Worm (Caenorhabditis elegans) whole organism, L4 larva: ENCODE data around the gene bus-8B.

Source experiments
- D1046.2 ChIP-seq: fragments of 200-800 bp; sonication (Bioruptor generic); IDR thresholded peaks from 2 replicates; pipeline ENCODE4 v1.3.6; 2022; ENCODE audit warnings: missing genetic modification characterization, missing compliant biosample characterization
- F37D6.2 ChIP-seq: sonication (generic microtip); optimal IDR thresholded peaks from 2 replicates; lab custom pipeline; 2016; ENCODE audit warnings: mild to moderate bottlenecking, missing genetic modification characterization, missing compliant biosample characterization
- T20F7.1 ChIP-seq: fragments of 200-800 bp; sonication (Bioruptor generic); optimal IDR thresholded peaks from 2 replicates; lab custom pipeline; 2018; ENCODE audit warnings: mild to moderate bottlenecking, missing genetic modification characterization, missing compliant biosample characterization
- ZK546.5 ChIP-seq, 2 experiments: sonication (generic microtip); optimal IDR thresholded peaks; 2 replicates each; lab custom pipeline; 2017; ENCODE audit warnings: missing biosample characterization in 2 of 2, missing genetic modification characterization in 2 of 2
- aha-1 ChIP-seq: fragments of 150-350 bp; peaks from one replicate; lab custom pipeline; 2014; ENCODE audit warnings: missing biosample characterization, missing genetic modification characterization
- ama-1 ChIP-seq: fragments of 150-350 bp; optimal IDR thresholded peaks from 2 replicates; lab custom pipeline; 2014; ENCODE audit warnings: inconsistent platforms, mixed read lengths
- attf-4 ChIP-seq: sonication (generic microtip); optimal IDR thresholded peaks from 3 replicates; lab custom pipeline; 2017; ENCODE audit warnings: missing biosample characterization, missing genetic modification characterization
- ceh-28 ChIP-seq: fragments of 150-350 bp; optimal IDR thresholded peaks from 2 replicates; lab custom pipeline; 2014; ENCODE audit warnings: missing biosample characterization, missing genetic modification reagents, missing genetic modification characterization
- ceh-32 ChIP-seq: sonication (generic microtip); optimal IDR thresholded peaks from 2 replicates; lab custom pipeline; 2016; ENCODE audit warnings: mild to moderate bottlenecking, missing genetic modification characterization, missing compliant biosample characterization; ENCODE audit not compliant: poor library complexity
- ces-1 ChIP-seq: fragments of 150-350 bp; sonication (generic microtip); optimal IDR thresholded peaks from 4 replicates; lab custom pipeline; 2014; ENCODE audit warnings: missing biosample characterization, missing genetic modification reagents, missing genetic modification characterization
- daf-16 ChIP-seq, 3 experiments: sonication (generic microtip); optimal IDR thresholded peaks; 2 replicates each; lab custom pipeline; 2016 to 2017; ENCODE audit warnings: missing genetic modification characterization in 3 of 3, missing genetic modification reagents in 3 of 3, mild to moderate bottlenecking in 2 of 3, missing compliant biosample characterization in 2 of 3, missing biosample characterization in 1 of 3, moderate library complexity in 1 of 3
- daf-19 ChIP-seq: fragments of 200-800 bp; sonication (Bioruptor generic); conservative IDR thresholded peaks from 2 replicates; pipeline ENCODE4 v1.3.6; 2022; ENCODE audit warnings: missing genetic modification characterization, missing compliant biosample characterization
- dmd-9 ChIP-seq: fragments of 200-800 bp; sonication (Bioruptor generic); IDR thresholded peaks from 2 replicates; pipeline ENCODE4 v1.3.6; 2022; ENCODE audit warnings: missing genetic modification reagents, missing genetic modification characterization, missing compliant biosample characterization
- dpl-1 ChIP-seq: fragments of 150-350 bp; optimal IDR thresholded peaks from 2 replicates; lab custom pipeline; 2014; ENCODE audit warnings: missing biosample characterization, missing genetic modification reagents, missing genetic modification characterization
- dve-1 ChIP-seq: sonication (generic microtip); optimal IDR thresholded peaks from 2 replicates; lab custom pipeline; 2017; ENCODE audit warnings: antibody characterized with exemption, mild to moderate bottlenecking, missing genetic modification characterization, missing compliant biosample characterization; ENCODE audit not compliant: insufficient read depth
- fkh-10 ChIP-seq: fragments of 150-350 bp; optimal IDR thresholded peaks from 2 replicates; lab custom pipeline; 2014; ENCODE audit warnings: missing biosample characterization, missing genetic modification reagents, missing genetic modification characterization
- hlh-11 ChIP-seq: fragments of 200-800 bp; sonication (Bioruptor generic); optimal IDR thresholded peaks from 2 replicates; lab custom pipeline; 2018; ENCODE audit warnings: mild to moderate bottlenecking, missing genetic modification characterization, missing compliant biosample characterization
- hlh-30 ChIP-seq: sonication (generic microtip); optimal IDR thresholded peaks from 2 replicates; lab custom pipeline; 2017; ENCODE audit warnings: antibody characterized with exemption, mild to moderate bottlenecking, missing genetic modification characterization, missing compliant biosample characterization; ENCODE audit not compliant: insufficient read depth
- jun-1 ChIP-seq: fragments of 150-350 bp; optimal IDR thresholded peaks from 2 replicates; lab custom pipeline; 2014; ENCODE audit warnings: missing biosample characterization, missing genetic modification reagents, missing genetic modification characterization
- lin-29 ChIP-seq: fragments of 200-800 bp; sonication (Bioruptor generic); IDR thresholded peaks from 2 replicates; pipeline ENCODE4 v1.3.6; 2022; ENCODE audit warnings: missing genetic modification reagents, missing genetic modification characterization, missing compliant biosample characterization
- lin-39 ChIP-seq: fragments of 150-350 bp; optimal IDR thresholded peaks from 2 replicates; lab custom pipeline; 2014; ENCODE audit warnings: missing biosample characterization, missing genetic modification reagents, missing genetic modification characterization
- lir-3 ChIP-seq: sonication (generic microtip); optimal IDR thresholded peaks from 2 replicates; lab custom pipeline; 2016; ENCODE audit warnings: mild to moderate bottlenecking, missing genetic modification characterization, missing compliant biosample characterization
- lsy-2 ChIP-seq, 2 experiments: fragments of 150-350 bp in 1 of 2; sonication (generic microtip) in 1 of 2; optimal IDR thresholded peaks; 2 replicates each; lab custom pipeline; 2014 to 2017; ENCODE audit warnings: missing biosample characterization in 2 of 2, missing genetic modification characterization in 2 of 2
- madf-5 ChIP-seq, 2 experiments: fragments of 200-800 bp; sonication (Bioruptor generic); IDR thresholded peaks; 2 replicates each; pipeline ENCODE4 v1.3.6; 2022; ENCODE audit warnings: missing compliant biosample characterization in 2 of 2, missing genetic modification characterization in 2 of 2
- mdl-1 ChIP-seq, 2 experiments: fragments of 150-350 bp in 1 of 2; sonication (generic microtip) in 1 of 2; optimal IDR thresholded peaks; 2 replicates each; lab custom pipeline; 2014 to 2017; ENCODE audit warnings: missing biosample characterization in 2 of 2, missing genetic modification characterization in 2 of 2
- mdt-29 ChIP-seq: fragments of 200-800 bp; sonication (Bioruptor generic); IDR thresholded peaks from 2 replicates; pipeline ENCODE4 v1.3.6; 2022; ENCODE audit warnings: missing genetic modification reagents, missing genetic modification characterization, missing compliant biosample characterization
- mep-1 ChIP-seq: fragments of 150-350 bp; sonication (generic microtip); optimal IDR thresholded peaks from 3 replicates; lab custom pipeline; 2014; ENCODE audit warnings: missing biosample characterization, missing genetic modification characterization
- mxl-2 ChIP-seq: fragments of 200-800 bp; sonication (Bioruptor generic); conservative IDR thresholded peaks from 2 replicates; pipeline ENCODE4 v1.3.6; 2022; ENCODE audit warnings: missing genetic modification reagents, missing genetic modification characterization, missing compliant biosample characterization
- mxl-3 ChIP-seq: fragments of 200-800 bp; sonication (Bioruptor generic); optimal IDR thresholded peaks from 2 replicates; lab custom pipeline; 2018; ENCODE audit warnings: mild to moderate bottlenecking, missing genetic modification characterization, missing compliant biosample characterization
- nhr-11 ChIP-seq: fragments of 150-350 bp; optimal IDR thresholded peaks from 2 replicates; lab custom pipeline; 2014; ENCODE audit warnings: missing biosample characterization, missing genetic modification characterization
- nhr-28 ChIP-seq: fragments of 150-350 bp; optimal IDR thresholded peaks from 2 replicates; lab custom pipeline; 2014; ENCODE audit warnings: missing biosample characterization, missing genetic modification characterization
- nhr-6 ChIP-seq: fragments of 150-350 bp; optimal IDR thresholded peaks from 2 replicates; lab custom pipeline; 2014; ENCODE audit warnings: missing biosample characterization, missing genetic modification characterization
- nhr-76 ChIP-seq: fragments of 150-350 bp; optimal IDR thresholded peaks from 2 replicates; lab custom pipeline; 2014; ENCODE audit warnings: missing biosample characterization, missing genetic modification characterization
- nhr-77 ChIP-seq: fragments of 150-350 bp; optimal IDR thresholded peaks from 2 replicates; lab custom pipeline; 2014; ENCODE audit warnings: missing biosample characterization, missing genetic modification characterization
- php-3 ChIP-seq: fragments of 200-800 bp; sonication (Bioruptor generic); IDR thresholded peaks from 2 replicates; pipeline ENCODE4 v1.3.6; 2022; ENCODE audit warnings: missing genetic modification reagents, missing genetic modification characterization, missing compliant biosample characterization
- pqm-1 ChIP-seq: sonication (generic microtip); optimal IDR thresholded peaks from 2 replicates; lab custom pipeline; 2017; ENCODE audit warnings: missing biosample characterization, missing genetic modification characterization
- rbr-2 ChIP-seq: sonication (generic microtip); optimal IDR thresholded peaks from 2 replicates; lab custom pipeline; 2016; ENCODE audit warnings: missing genotype, missing genetic modification characterization, missing compliant biosample characterization
- snpc-4 ChIP-seq: fragments of 150-350 bp; optimal IDR thresholded peaks from 2 replicates; lab custom pipeline; 2014; ENCODE audit warnings: missing biosample characterization, missing genetic modification characterization
- zfp-2 ChIP-seq: sonication (generic microtip); optimal IDR thresholded peaks from 2 replicates; lab custom pipeline; 2016; ENCODE audit warnings: mild to moderate bottlenecking, missing genetic modification characterization, missing compliant biosample characterization
- zip-11 ChIP-seq: fragments of 200-800 bp; sonication (Bioruptor generic); IDR thresholded peaks from 2 replicates; pipeline ENCODE4 v1.3.6; 2022; ENCODE audit warnings: missing genetic modification characterization, missing compliant biosample characterization

bus-8B gene

ce11 chrX:5489538-5489937 is 3.6 kb upstream of the bus-8B start, which contains the start of gene F55D1.1:
Gene F55D1.1 (plus strand): TSS chrX:5489838.
- TF ChIP-seq lir-3 (tag; lab: Kevin White, UChicago) (no peak), dpl-1 (GFP tag; lab: Kevin White, UChicago) (no peak), rbr-2 (no peak), mdl-1 (tag; optimal IDR thresholded peaks at IDR 0.05; lab: Kevin White, UChicago) (no peak), ceh-28 (tag; lab: Kevin White, UChicago) (no peak), T20F7.1 (GFP tag; lab: Kevin White, UChicago) (no peak), daf-19 (GFP tag; lab: Robert Waterston, UW) (no peak), zfp-2 (no peak), mep-1 (tag; lab: Kevin White, UChicago) (no peak), ceh-32 (tag; lab: Kevin White, UChicago) (no peak), dmd-9 (GFP tag; lab: Robert Waterston, UW) (no peak)

- TF ChIP-seq mxl-2 (GFP tag; lab: Robert Waterston, UW): no peak
- no peak for TF ChIP-seq nhr-77
- no peak for TF ChIP-seq fkh-10 (GFP tag; lab: Kevin White, UChicago)
- TF ChIP-seq rbr-2: no peak
- no peak for TF ChIP-seq jun-1 (tag; lab: Kevin White, UChicago)
- no peak for TF ChIP-seq ZK546.5 (tag; optimal IDR thresholded peaks at IDR 0.05; lab: Kevin White, UChicago)
- TF ChIP-seq nhr-76 (tag; lab: Kevin White, UChicago): no peak
- TF ChIP-seq D1046.2 (GFP tag; lab: Robert Waterston, UW): no peak
- TF ChIP-seq madf-5 (GFP tag; IDR thresholded peaks at IDR 0.05; lab: Robert Waterston, UW): no peak
- TF ChIP-seq mdt-29 (GFP tag; lab: Robert Waterston, UW): no peak
- no peak for TF ChIP-seq nhr-28 (tag; lab: Kevin White, UChicago)
- no peak for TF ChIP-seq pqm-1 (tag; lab: Kevin White, UChicago)
- TF ChIP-seq lin-29: no peak
- no peak for TF ChIP-seq zip-11 (GFP tag; lab: Robert Waterston, UW)
- TF ChIP-seq ama-1 (lab: Kevin White, UChicago): no peak
- no peak for TF ChIP-seq F37D6.2 (tag; lab: Kevin White, UChicago)
- no peak for TF ChIP-seq attf-4
- TF ChIP-seq daf-16 (GFP tag; optimal IDR thresholded peaks at IDR 0.05; lab: Kevin White, UChicago): no peak
- TF ChIP-seq daf-16 (tag; optimal IDR thresholded peaks at IDR 0.05; lab: Kevin White, UChicago): no peak
- no peak for TF ChIP-seq snpc-4 (tag; lab: Kevin White, UChicago)
Measured at ce11 chrX:5505148-5505547, 12.0 kb downstream of the bus-8B start, which contains the start of gene T23F2.2. Gene T23F2.2 (minus strand): TSS chrX:5505248.

- TF ChIP-seq lsy-2 (tag; optimal IDR thresholded peaks at IDR 0.05; lab: Kevin White, UChicago): no peak
- TF ChIP-seq nhr-11 (tag; lab: Kevin White, UChicago): peak; percentile 2
- no peak for TF ChIP-seq ces-1 (GFP tag; lab: Kevin White, UChicago)
- TF ChIP-seq mxl-3 (GFP tag; lab: Kevin White, UChicago): peak; percentile 20
- TF ChIP-seq hlh-11 (tag; lab: Kevin White, UChicago): peak; percentile 33
- peak; percentile 53 for TF ChIP-seq aha-1 (tag; lab: Kevin White, UChicago)
Measured at ce11 chrX:5506432-5506977, 13.4 kb downstream of the bus-8B start.

ce11 chrX:5507926-5508325 is 14.8 kb downstream of the bus-8B start:
- TF ChIP-seq php-3: no peak
- no peak for TF ChIP-seq lin-39 (tag; lab: Kevin White, UChicago)
- TF ChIP-seq dve-1: peak; percentile 7
- peak; percentile 1 for TF ChIP-seq hlh-30 (tag; lab: Kevin White, UChicago)
- no peak for TF ChIP-seq ama-1 (lab: Kevin White, UChicago)
- no peak for TF ChIP-seq nhr-6 (tag; lab: Kevin White, UChicago)
